Worm (Caenorhabditis elegans) whole organism, young adult: Measurements from ENCODE around the gene D1054.8.

Experiments
- F33H1.4 ChIP-seq: fragments of 200-800 bp; sonication (Bioruptor generic); IDR thresholded peaks from 2 replicates; pipeline ENCODE4 v1.3.6; 2022; ENCODE audit warnings: missing genetic modification reagents, missing genetic modification characterization, missing compliant biosample characterization
- K12H6.12 ChIP-seq: fragments of 200-800 bp; sonication (Bioruptor generic); optimal IDR thresholded peaks from 2 replicates; lab custom pipeline; 2018; ENCODE audit warnings: mild to moderate bottlenecking, missing genetic modification characterization, missing compliant biosample characterization
- Y53F4B.3 ChIP-seq: fragments of 200-800 bp; sonication (Bioruptor generic); IDR thresholded peaks from 2 replicates; pipeline ENCODE4 v1.3.6; 2022; ENCODE audit warnings: missing genetic modification reagents, missing genetic modification characterization, missing compliant biosample characterization
- lag-1 ChIP-seq: fragments of 200-800 bp; sonication (Bioruptor generic); IDR thresholded peaks from 2 replicates; pipeline ENCODE4 v1.3.6; 2022; ENCODE audit warnings: missing genetic modification reagents, missing genetic modification characterization, missing compliant biosample characterization
- lir-1 ChIP-seq: fragments of 200-800 bp; sonication (Bioruptor generic); conservative IDR thresholded peaks from 2 replicates; pipeline ENCODE4 v1.3.6; 2022; ENCODE audit warnings: missing genetic modification reagents, missing genetic modification characterization, missing compliant biosample characterization
- nfyb-1 ChIP-seq: fragments of 200-800 bp; sonication (Bioruptor generic); IDR thresholded peaks from 2 replicates; pipeline ENCODE4 v1.3.6; 2022; ENCODE audit warnings: missing genetic modification reagents, missing genetic modification characterization, missing compliant biosample characterization
- nhr-120 ChIP-seq: fragments of 200-800 bp; sonication (Bioruptor generic); IDR thresholded peaks from 2 replicates; pipeline ENCODE4 v1.3.6; 2022; ENCODE audit warnings: missing genetic modification characterization, missing compliant biosample characterization
- sea-2 ChIP-seq: fragments of 200-800 bp; sonication (Bioruptor generic); IDR thresholded peaks from 2 replicates; pipeline ENCODE4 v1.3.6; 2022; ENCODE audit warnings: missing genetic modification characterization, missing compliant biosample characterization
- snpc-4 ChIP-seq, 5 experiments: fragments of 150-350 bp in 1 of 5; sonication (generic microtip) in 4 of 5; optimal IDR thresholded peaks; 2 replicates each; lab custom pipeline; 2014 to 2018; ENCODE audit warnings: missing genetic modification characterization in 5 of 5, missing biosample characterization in 3 of 5, antibody characterized with exemption in 2 of 5, mild to moderate bottlenecking in 2 of 5, missing compliant biosample characterization in 2 of 5, missing genotype in 2 of 5, moderate library complexity in 2 of 5, missing genetic modification reagents in 1 of 5

DNA sequence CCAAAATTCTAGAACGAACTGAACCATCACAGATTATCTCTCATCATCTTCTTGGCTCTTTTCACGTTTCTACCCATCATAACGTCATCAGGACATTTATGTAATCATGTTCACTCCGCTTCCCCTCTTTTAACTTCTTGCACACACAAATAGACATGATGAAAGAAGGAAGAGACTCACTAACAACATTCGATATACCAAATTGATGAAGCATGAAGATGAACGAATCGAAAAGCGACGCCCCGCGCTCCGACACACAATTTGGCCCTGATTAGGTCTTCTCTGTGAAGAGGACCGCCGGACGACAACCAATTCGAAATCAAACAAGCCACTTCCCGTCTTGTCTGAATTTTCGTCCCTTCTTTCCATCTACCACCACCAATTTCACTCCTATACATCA is 34.4 kb downstream of the D1054.8 start:
- TF ChIP-seq lag-1 (GFP tag; lab: Robert Waterston, UW) (no peak), lir-1 (GFP tag; lab: Robert Waterston, UW) (no peak), sea-2 (GFP tag; lab: Robert Waterston, UW) (no peak), snpc-4 (GFP tag; optimal IDR thresholded peaks at IDR 0.05; lab: Kevin White, UChicago) (no peak), snpc-4 (tag; optimal IDR thresholded peaks at IDR 0.05; lab: Kevin White, UChicago) (no peak), K12H6.12 (tag; lab: Kevin White, UChicago) (no peak), nfyb-1 (GFP tag; lab: Robert Waterston, UW) (no peak), Y53F4B.3 (GFP tag; lab: Robert Waterston, UW) (no peak), nhr-120 (GFP tag; lab: Robert Waterston, UW) (no peak), F33H1.4 (GFP tag; lab: Robert Waterston, UW) (no peak)
